Worm (Caenorhabditis elegans): ENCODE measurements around the gene lgc-53.
A peak's percentile ranks its signal among the peaks of the same experiment; 100 is the strongest.

DNA sequence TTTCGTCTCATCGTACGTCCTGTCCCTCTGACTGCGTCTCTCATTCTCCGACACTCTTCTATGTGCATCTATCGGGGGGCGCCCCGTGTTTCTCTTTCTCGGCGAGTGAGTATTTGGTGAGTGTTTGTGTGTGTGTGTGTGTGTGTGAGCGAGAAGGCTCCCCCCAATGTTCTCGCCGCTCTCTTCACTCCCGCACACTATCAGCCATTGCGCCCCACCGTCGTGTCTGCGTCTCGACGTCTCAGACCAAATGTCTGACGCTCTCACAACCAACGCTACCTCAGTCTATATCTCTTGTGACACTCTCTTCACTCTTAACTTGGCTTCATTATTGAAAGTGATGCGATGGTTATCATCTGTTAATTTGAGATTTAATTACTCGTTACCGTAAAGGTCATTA lies 15.4 kb downstream of the lgc-53 start:
- no peak for TF ChIP-seq ama-1 (optimal IDR thresholded peaks at IDR 0.05)
- no peak for TF ChIP-seq ama-1 (GFP tag; optimal IDR thresholded peaks at IDR 0.05)
- TF ChIP-seq hsf-1 (GFP tag; IDR thresholded peaks at IDR 0.05), result no peak
- no peak for TF ChIP-seq sea-2 (GFP tag; IDR thresholded peaks at IDR 0.05)
- TF ChIP-seq efl-1 (GFP tag; optimal IDR thresholded peaks at IDR 0.05), result no peak
- peak; percentile 86 for TF ChIP-seq let-526 (GFP tag; IDR thresholded peaks at IDR 0.05)
- peak; percentile 47 for TF ChIP-seq ztf-3 (GFP tag; optimal IDR thresholded peaks at IDR 0.05)
- no peak for TF ChIP-seq T26A5.8 (tag; optimal IDR thresholded peaks at IDR 0.05)
- TF ChIP-seq athp-1 (tag; optimal IDR thresholded peaks at IDR 0.05), result peak; percentile 51
- peak; percentile 100 for TF ChIP-seq lir-1 (GFP tag; conservative IDR thresholded peaks at IDR 0.05)
- no peak for TF ChIP-seq nfya-1 (tag; optimal IDR thresholded peaks at IDR 0.05; ENCODE audit: borderline replicate concordance, insufficient read depth)
- TF ChIP-seq ets-4 (GFP tag; optimal IDR thresholded peaks at IDR 0.05), result peak; percentile 45
- TF ChIP-seq snpc-4 (GFP tag; optimal IDR thresholded peaks at IDR 0.05), result peak; percentile 16
- peak; percentile 59 to 78 (median 70) for TF ChIP-seq snpc-4 (tag; optimal IDR thresholded peaks at IDR 0.05)
- TF ChIP-seq ceh-91 (GFP tag; IDR thresholded peaks at IDR 0.05), result no peak; the same call in 1 of the 2 replicates

Data from whole organism, young adult.